Worm (Caenorhabditis elegans) whole organism, young adult: ENCODE results near the gene Y66D12A.3.

Experiments used
- B0019.2 ChIP-seq: fragments of 200-800 bp; sonication (Bioruptor generic); conservative IDR thresholded peaks from 2 replicates; pipeline ENCODE4 v1.3.6; 2022; ENCODE audit warnings: missing genetic modification reagents, missing genetic modification characterization, missing compliant biosample characterization
- C06A6.2 ChIP-seq: fragments of 200-800 bp; sonication (Bioruptor generic); conservative IDR thresholded peaks from 2 replicates; pipeline ENCODE4 v1.3.6; 2022; ENCODE audit warnings: missing genetic modification characterization, missing compliant biosample characterization
- F10E7.11 ChIP-seq: sonication (generic microtip); optimal IDR thresholded peaks from 2 replicates; lab custom pipeline; 2017; ENCODE audit warnings: mild to moderate bottlenecking, missing genetic modification characterization, moderate library complexity, missing compliant biosample characterization
- F57A8.1 ChIP-seq: fragments of 200-800 bp; sonication (Bioruptor generic); optimal IDR thresholded peaks from 2 replicates; lab custom pipeline; 2018; ENCODE audit warnings: mild to moderate bottlenecking, missing genetic modification characterization, moderate library complexity, missing compliant biosample characterization
- K12H6.12 ChIP-seq: fragments of 200-800 bp; sonication (Bioruptor generic); optimal IDR thresholded peaks from 2 replicates; lab custom pipeline; 2018; ENCODE audit warnings: mild to moderate bottlenecking, missing genetic modification characterization, missing compliant biosample characterization
- Y56A3A.18 ChIP-seq: fragments of 200-800 bp; sonication (Bioruptor generic); IDR thresholded peaks from 2 replicates; pipeline ENCODE4 v1.3.6; 2022; ENCODE audit warnings: missing genetic modification reagents, missing genetic modification characterization, missing compliant biosample characterization
- akir-1 ChIP-seq: fragments of 200-800 bp; sonication (Bioruptor generic); optimal IDR thresholded peaks from 2 replicates; lab custom pipeline; 2018; ENCODE audit warnings: mild to moderate bottlenecking, missing genetic modification characterization, moderate library complexity, missing compliant biosample characterization
- aptf-2 ChIP-seq: fragments of 200-800 bp; sonication (Bioruptor generic); conservative IDR thresholded peaks from 2 replicates; pipeline ENCODE4 v1.3.6; 2022; ENCODE audit warnings: missing genetic modification reagents, missing genetic modification characterization, missing compliant biosample characterization
- atf-7 ChIP-seq: sonication (generic microtip); optimal IDR thresholded peaks from 2 replicates; lab custom pipeline; 2017; ENCODE audit warnings: mild to moderate bottlenecking, missing genetic modification characterization, missing compliant biosample characterization
- athp-1 ChIP-seq: sonication (generic microtip); optimal IDR thresholded peaks from 2 replicates; lab custom pipeline; 2017; ENCODE audit warnings: mild to moderate bottlenecking, missing genetic modification characterization, missing compliant biosample characterization
- attf-6 ChIP-seq: fragments of 200-800 bp; sonication (Bioruptor generic); IDR thresholded peaks from 2 replicates; pipeline ENCODE4 v1.3.6; 2022; ENCODE audit warnings: missing genetic modification reagents, missing genetic modification characterization, missing compliant biosample characterization
- bed-1 ChIP-seq: fragments of 200-800 bp; sonication (Bioruptor generic); IDR thresholded peaks from 2 replicates; pipeline ENCODE4 v1.3.6; 2022; ENCODE audit warnings: missing genetic modification reagents, missing genetic modification characterization, missing compliant biosample characterization
- ccch-3 ChIP-seq: fragments of 200-800 bp; sonication (Bioruptor generic); optimal IDR thresholded peaks from 2 replicates; lab custom pipeline; 2018; ENCODE audit warnings: mild to moderate bottlenecking, missing genetic modification characterization, missing compliant biosample characterization
- ceh-27 ChIP-seq: fragments of 200-800 bp; sonication (Bioruptor generic); optimal IDR thresholded peaks from 2 replicates; lab custom pipeline; 2018; ENCODE audit warnings: mild to moderate bottlenecking, missing genetic modification characterization, moderate library complexity, missing compliant biosample characterization
- dox-1 ChIP-seq: fragments of 200-800 bp; sonication (Bioruptor generic); IDR thresholded peaks from 2 replicates; pipeline ENCODE4 v1.3.6; 2022; ENCODE audit warnings: missing genetic modification reagents, missing genetic modification characterization, missing compliant biosample characterization
- dpff-1 ChIP-seq: sonication (generic microtip); optimal IDR thresholded peaks from 2 replicates; lab custom pipeline; 2017; ENCODE audit warnings: mild to moderate bottlenecking, missing genetic modification characterization, missing compliant biosample characterization
- efl-1 ChIP-seq: fragments of 150-350 bp; optimal IDR thresholded peaks from 2 replicates; lab custom pipeline; 2014; ENCODE audit warnings: missing biosample characterization, missing genetic modification reagents, missing genetic modification characterization
- egl-44 ChIP-seq: fragments of 200-800 bp; sonication (Bioruptor generic); IDR thresholded peaks from 2 replicates; pipeline ENCODE4 v1.3.6; 2022; ENCODE audit warnings: missing genetic modification reagents, missing genetic modification characterization, missing compliant biosample characterization
- egrh-3 ChIP-seq: fragments of 200-800 bp; sonication (Bioruptor generic); IDR thresholded peaks from 2 replicates; pipeline ENCODE4 v1.3.6; 2022; ENCODE audit warnings: missing genetic modification reagents, missing genetic modification characterization, missing compliant biosample characterization
- ets-4 ChIP-seq: fragments of 200-800 bp; sonication (Bioruptor generic); optimal IDR thresholded peaks from 2 replicates; lab custom pipeline; 2018; ENCODE audit warnings: mild to moderate bottlenecking, missing genetic modification characterization, missing compliant biosample characterization
- hmg-1.2 ChIP-seq: fragments of 200-800 bp; sonication (Bioruptor generic); IDR thresholded peaks from 2 replicates; pipeline ENCODE4 v1.3.6; 2022; ENCODE audit warnings: missing genetic modification reagents, missing genetic modification characterization, missing compliant biosample characterization
- lag-1 ChIP-seq: fragments of 200-800 bp; sonication (Bioruptor generic); IDR thresholded peaks from 2 replicates; pipeline ENCODE4 v1.3.6; 2022; ENCODE audit warnings: missing genetic modification reagents, missing genetic modification characterization, missing compliant biosample characterization
- lin-26 ChIP-seq: fragments of 200-800 bp; sonication (Bioruptor generic); IDR thresholded peaks from 2 replicates; pipeline ENCODE4 v1.3.6; 2022; ENCODE audit warnings: missing genetic modification reagents, missing genetic modification characterization, missing compliant biosample characterization
- lin-35 ChIP-seq, 3 experiments: fragments of 150-350 bp in 2 of 3; sonication (generic microtip) in 1 of 3; optimal IDR thresholded peaks; 2 replicates each; lab custom pipeline; 2014 to 2018; ENCODE audit warnings: missing biosample characterization in 3 of 3, missing genetic modification characterization in 3 of 3, missing genetic modification reagents in 3 of 3
- lin-40 ChIP-seq: sonication (generic microtip); optimal IDR thresholded peaks from 2 replicates; lab custom pipeline; 2016; ENCODE audit warnings: missing genetic modification characterization, mild to moderate bottlenecking, missing compliant biosample characterization, missing genotype, missing genetic modification reagents
- lin-54 ChIP-seq: fragments of 200-800 bp; sonication (Bioruptor generic); optimal IDR thresholded peaks from 2 replicates; lab custom pipeline; 2018; ENCODE audit warnings: mild to moderate bottlenecking, missing genetic modification characterization, missing compliant biosample characterization
- madf-10 ChIP-seq: sonication (generic microtip); optimal IDR thresholded peaks from 2 replicates; lab custom pipeline; 2016; ENCODE audit warnings: mild to moderate bottlenecking, missing genetic modification characterization, missing compliant biosample characterization
- madf-8 ChIP-seq: fragments of 200-800 bp; sonication (Bioruptor generic); conservative IDR thresholded peaks from 2 replicates; pipeline ENCODE4 v1.3.6; 2022; ENCODE audit warnings: missing genetic modification reagents, missing genetic modification characterization, missing compliant biosample characterization
- mes-4 ChIP-seq: sonication (generic microtip); optimal IDR thresholded peaks from 2 replicates; lab custom pipeline; 2016; ENCODE audit warnings: missing genotype, missing genetic modification characterization, missing compliant biosample characterization
- nfyb-1 ChIP-seq: fragments of 200-800 bp; sonication (Bioruptor generic); IDR thresholded peaks from 2 replicates; pipeline ENCODE4 v1.3.6; 2022; ENCODE audit warnings: missing genetic modification reagents, missing genetic modification characterization, missing compliant biosample characterization
- nhr-80 ChIP-seq: sonication (generic microtip); optimal IDR thresholded peaks from 2 replicates; lab custom pipeline; 2016; ENCODE audit warnings: missing genetic modification characterization, missing compliant biosample characterization
- rcor-1 ChIP-seq: fragments of 200-800 bp; sonication (Bioruptor generic); IDR thresholded peaks from 2 replicates; pipeline ENCODE4 v1.3.6; 2022; ENCODE audit warnings: missing genetic modification reagents, missing genetic modification characterization, missing compliant biosample characterization
- repo-1 ChIP-seq: sonication (generic microtip); optimal IDR thresholded peaks from 2 replicates; lab custom pipeline; 2017; ENCODE audit warnings: mild to moderate bottlenecking, missing genetic modification characterization, missing compliant biosample characterization
- sea-2 ChIP-seq: fragments of 200-800 bp; sonication (Bioruptor generic); IDR thresholded peaks from 2 replicates; pipeline ENCODE4 v1.3.6; 2022; ENCODE audit warnings: missing genetic modification characterization, missing compliant biosample characterization
- tlf-1 ChIP-seq: fragments of 200-800 bp; sonication (Bioruptor generic); optimal IDR thresholded peaks from 2 replicates; lab custom pipeline; 2018; ENCODE audit warnings: mild to moderate bottlenecking, missing genetic modification characterization, missing compliant biosample characterization
- unc-62 ChIP-seq: fragments of 150-350 bp; optimal IDR thresholded peaks from 2 replicates; lab custom pipeline; 2014; ENCODE audit warnings: missing biosample characterization, missing genetic modification reagents, missing genetic modification characterization
- zfh-2 ChIP-seq: fragments of 200-800 bp; sonication (Bioruptor generic); conservative IDR thresholded peaks from 2 replicates; pipeline ENCODE4 v1.3.6; 2022; ENCODE audit warnings: missing genetic modification reagents, missing genetic modification characterization, missing compliant biosample characterization
- ztf-6 ChIP-seq: fragments of 200-800 bp; sonication (Bioruptor generic); IDR thresholded peaks from 2 replicates; pipeline ENCODE4 v1.3.6; 2022; ENCODE audit warnings: missing genetic modification reagents, missing genetic modification characterization, missing compliant biosample characterization

Y66D12A.3 gene

ce11 chrIII:11556860-11557259, 32.2 kb upstream of the Y66D12A.3 start:
- TF ChIP-seq mes-4 (tag; lab: Kevin White, UChicago) = no peak
- TF ChIP-seq egl-44 (GFP tag; lab: Robert Waterston, UW) = no peak
- TF ChIP-seq athp-1 (tag; lab: Kevin White, UChicago) = no peak
- no peak for TF ChIP-seq F57A8.1 (GFP tag; lab: Kevin White, UChicago)
- TF ChIP-seq Y56A3A.18 (GFP tag; lab: Robert Waterston, UW) = no peak
- TF ChIP-seq egrh-3 (GFP tag; lab: Robert Waterston, UW) = peak; percentile 51; the same call in 1 of the 2 replicates
- TF ChIP-seq atf-7 (tag; lab: Kevin White, UChicago) = no peak
- no peak for TF ChIP-seq C06A6.2 (GFP tag; lab: Robert Waterston, UW)
- TF ChIP-seq zfh-2 (GFP tag; lab: Robert Waterston, UW) = peak; percentile 85
- TF ChIP-seq lin-26 (GFP tag; lab: Robert Waterston, UW) = 0 out of 2 replicates have a peak, but pooled peaks have one; percentile 69
- TF ChIP-seq madf-8 = no peak
- TF ChIP-seq, all 124 proteins: peak for 3

DNA sequence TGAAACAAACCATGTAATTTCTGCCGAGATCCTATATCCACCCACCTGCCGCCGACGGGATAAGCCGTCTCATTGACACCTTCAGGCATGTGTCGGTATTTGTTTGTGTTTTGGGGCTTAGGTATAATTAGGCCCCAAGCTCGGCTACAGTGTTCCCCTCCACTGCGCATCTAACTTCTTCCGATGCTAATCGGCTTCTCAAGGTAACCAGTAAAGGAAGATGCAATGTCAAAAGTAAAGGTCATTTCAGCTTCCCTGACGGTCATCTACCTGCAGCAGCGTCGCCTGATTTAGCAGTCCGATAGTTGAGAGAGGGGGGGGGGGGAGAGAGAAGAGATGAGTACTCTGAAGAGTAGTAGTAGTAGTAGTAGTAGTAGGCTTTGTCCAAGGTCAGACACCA, 30.8 kb upstream of the Y66D12A.3 start:
- TF ChIP-seq lag-1 (GFP tag; lab: Robert Waterston, UW) (no peak), repo-1 (no peak), efl-1 (no peak), ztf-6 (no peak), nhr-80 (tag; lab: Kevin White, UChicago) (no peak), sea-2 (no peak), B0019.2 (GFP tag; lab: Robert Waterston, UW) (no peak), lin-35 (GFP tag; optimal IDR thresholded peaks at IDR 0.05; lab: Kevin White, UChicago) (no peak), lin-54 (no peak), K12H6.12 (no peak), madf-10 (tag; lab: Kevin White, UChicago) (no peak), ceh-27 (GFP tag; lab: Kevin White, UChicago) (no peak), dpff-1 (tag; lab: Kevin White, UChicago) (no peak)

- TF ChIP-seq lag-1 (GFP tag; lab: Robert Waterston, UW) (no peak), F10E7.11 (tag; lab: Kevin White, UChicago) (no peak), dox-1 (GFP tag; lab: Robert Waterston, UW) (no peak), aptf-2 (no peak), madf-10 (tag; lab: Kevin White, UChicago) (no peak), zfh-2 (GFP tag; lab: Robert Waterston, UW) (peak; percentile 48; the same call in 1 of the 2 replicates), lin-40 (tag; lab: Kevin White, UChicago) (no peak), attf-6 (GFP tag; lab: Robert Waterston, UW) (no peak), Y56A3A.18 (GFP tag; lab: Robert Waterston, UW) (no peak), lin-26 (GFP tag; lab: Robert Waterston, UW) (0 out of 2 replicates have a peak, but pooled peaks have one; percentile 37), efl-1 (no peak)
These were observed 29.3 kb upstream of the Y66D12A.3 start for ce11 chrIII:11559677-11560076.

DNA sequence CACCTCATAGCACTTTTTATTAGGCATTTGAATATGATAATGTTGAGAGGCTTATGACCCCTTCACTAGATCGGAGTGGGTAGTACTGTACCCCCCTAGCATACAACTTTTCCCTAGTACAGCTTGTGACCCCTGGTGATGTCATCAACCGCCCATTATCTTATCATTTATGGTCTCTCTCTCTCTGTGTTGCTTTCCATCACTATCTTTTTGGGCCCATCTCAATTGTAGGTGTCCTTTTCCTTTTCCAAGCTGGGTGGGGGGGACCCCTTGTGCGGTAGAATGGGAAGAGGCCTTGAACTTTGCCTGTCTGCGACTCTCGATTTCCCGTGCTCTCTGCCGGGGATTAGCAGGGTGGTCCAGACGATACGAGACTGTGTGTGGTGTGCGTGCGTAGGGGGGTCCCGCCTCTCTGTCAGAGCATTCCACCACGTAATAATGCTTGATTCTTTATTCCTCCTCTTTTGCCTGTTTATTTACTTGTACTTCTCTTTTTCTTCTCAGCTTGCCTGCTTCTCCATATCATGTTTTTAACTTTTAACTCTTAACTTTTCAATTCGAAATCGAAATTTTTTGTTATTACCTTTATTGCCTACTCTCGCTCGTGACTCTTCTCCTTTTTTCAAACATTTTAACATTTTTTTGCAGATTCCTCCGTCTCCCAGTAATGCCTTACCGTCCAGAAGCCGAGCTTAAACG, 28.4 kb upstream of the Y66D12A.3 start, which contains the start of gene ztf-29:
Gene ztf-29, plus strand, starts transcription at position 649 of the 699 bp plus-strand sequence.
- TF ChIP-seq rcor-1 (GFP tag; lab: Robert Waterston, UW) (no peak), akir-1 (GFP tag; lab: Kevin White, UChicago) (no peak), nfyb-1 (GFP tag; lab: Robert Waterston, UW) (0 out of 2 replicates have a peak, but pooled peaks have one; percentile 38), ets-4 (GFP tag; lab: Kevin White, UChicago) (no peak), tlf-1 (GFP tag; lab: Kevin White, UChicago) (no peak), bed-1 (no peak), hmg-1.2 (peak; percentile 48), unc-62 (GFP tag; lab: Kevin White, UChicago) (no peak), ccch-3 (GFP tag; lab: Kevin White, UChicago) (no peak)
